Worm (Caenorhabditis elegans) whole organism, late embryonic: ENCODE data around the gene C25G4.3.

Experiments
- hlh-6 ChIP-seq: sonication (generic microtip); optimal IDR thresholded peaks from 2 replicates; lab custom pipeline; 2016; ENCODE audit warnings: missing genotype, missing genetic modification characterization, missing compliant biosample characterization
- lin-11 ChIP-seq: fragments of 200-800 bp; sonication (Bioruptor generic); optimal IDR thresholded peaks from 2 replicates; lab custom pipeline; 2018; ENCODE audit warnings: mild to moderate bottlenecking, missing genetic modification characterization, missing compliant biosample characterization
- rnt-1 ChIP-seq: sonication (generic microtip); optimal IDR thresholded peaks from 2 replicates; lab custom pipeline; 2016; ENCODE audit warnings: missing genetic modification characterization, missing compliant biosample characterization
- unc-42 ChIP-seq: sonication (generic microtip); optimal IDR thresholded peaks from 2 replicates; lab custom pipeline; 2016; ENCODE audit warnings: missing genotype, missing genetic modification characterization, missing compliant biosample characterization

DNA sequence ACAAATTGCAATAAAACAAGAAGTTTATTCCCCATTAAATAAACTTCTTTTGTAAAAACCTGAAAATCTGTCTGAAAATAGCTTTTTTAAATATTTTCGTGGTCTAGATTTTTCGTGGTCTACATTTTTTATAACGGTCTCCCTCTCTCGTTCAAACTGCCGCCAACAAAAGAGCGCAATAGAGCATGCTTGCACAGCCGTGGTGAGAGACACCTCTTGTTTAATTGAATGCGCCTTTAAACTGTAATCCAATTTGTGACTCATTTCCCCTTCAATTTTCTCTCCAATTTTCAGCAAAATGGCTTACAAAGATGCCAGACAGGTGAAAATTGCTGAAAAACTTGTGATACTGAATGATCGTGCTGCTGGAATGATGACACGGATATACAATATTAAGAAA is 41.5 kb downstream of the C25G4.3 start, which contains the start of gene gex-3:
- TF ChIP-seq lin-11 (tag; lab: Kevin White, UChicago) (no peak), hlh-6 (tag; lab: Kevin White, UChicago) (no peak), rnt-1 (tag; lab: Kevin White, UChicago) (peak; percentile 19), unc-42 (tag; lab: Kevin White, UChicago) (peak; percentile 100)
